Fruit fly (Drosophila melanogaster): ENCODE results near the gene Cyfip.

The Cyfip gene

dm6 chr3R:15332994-15333393, at the start of gene Cyfip, which contains the start of gene Fkbp39:
Cyfip (plus strand) TSS chr3R:15333266.
Fkbp39 (minus strand) TSS chr3R:15333133.
- no peak for TF ChIP-seq noc (tag; optimal IDR thresholded peaks at IDR 0.05)

dm6 chr3R:15286024-15286692, 46.9 kb upstream of the Cyfip start:
- no peak for TF ChIP-seq noc (tag; optimal IDR thresholded peaks at IDR 0.05)

dm6 chr3R:15286693-15287041, 46.4 kb upstream of the Cyfip start:
- TF ChIP-seq noc (tag; optimal IDR thresholded peaks at IDR 0.05) = peak; percentile 23

- TF ChIP-seq noc (tag; optimal IDR thresholded peaks at IDR 0.05) = no peak
Measured at dm6 chr3R:15287763-15288162, 45.3 kb upstream of the Cyfip start.

dm6 chr3R:15288802-15289201, 44.3 kb upstream of the Cyfip start:
- TF ChIP-seq noc (tag; optimal IDR thresholded peaks at IDR 0.05) = no peak

DNA sequence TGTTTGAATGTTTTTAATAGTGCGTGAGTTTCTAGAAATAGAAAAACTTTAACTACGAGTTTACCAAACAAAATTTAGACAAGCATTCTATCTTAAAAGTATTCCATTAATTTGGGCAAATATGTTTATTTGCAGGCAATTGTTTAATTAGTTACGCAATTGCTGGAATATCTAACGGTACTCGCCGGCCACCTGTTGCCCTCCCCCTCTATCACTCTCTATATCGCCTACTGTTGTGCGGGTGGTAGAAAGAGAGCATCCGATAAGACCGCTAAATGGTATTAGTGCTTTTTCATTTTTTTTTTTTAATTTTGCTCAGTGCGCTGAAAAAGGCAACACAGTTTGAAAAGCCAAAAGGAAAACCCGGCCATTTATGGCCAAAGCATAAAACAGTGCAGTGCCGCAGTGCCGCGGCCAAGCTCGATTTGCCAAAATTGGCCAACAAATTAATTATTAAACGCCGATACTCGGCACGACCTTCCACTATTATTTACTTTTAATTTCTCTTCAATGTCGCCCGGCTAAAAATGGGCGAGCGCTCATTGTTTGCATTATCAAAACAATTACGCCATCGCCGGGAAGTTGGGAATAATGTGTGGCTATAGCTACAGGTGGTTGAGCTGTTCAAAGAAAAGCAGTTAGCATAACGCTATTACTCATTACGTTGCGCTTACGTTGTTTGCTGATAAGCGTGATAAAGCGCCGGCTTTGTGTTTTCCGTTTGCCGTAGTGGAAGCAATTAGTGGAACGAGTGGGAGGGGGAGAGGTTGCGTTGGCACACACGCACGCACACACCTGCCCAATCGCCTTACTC, 43.0 kb upstream of the Cyfip start:
- TF ChIP-seq noc (tag; optimal IDR thresholded peaks at IDR 0.05) = no peak

dm6 chr3R:15290642-15291118, 42.4 kb upstream of the Cyfip start, which contains the start of gene CG45218:
CG45218 (minus strand) TSS chr3R:15290799.
- TF ChIP-seq noc (tag; optimal IDR thresholded peaks at IDR 0.05) = peak; percentile 51

dm6 chr3R:15291551-15292223, 41.4 kb upstream of the Cyfip start:
- peak; percentile 23 for TF ChIP-seq noc (tag; optimal IDR thresholded peaks at IDR 0.05)

DNA sequence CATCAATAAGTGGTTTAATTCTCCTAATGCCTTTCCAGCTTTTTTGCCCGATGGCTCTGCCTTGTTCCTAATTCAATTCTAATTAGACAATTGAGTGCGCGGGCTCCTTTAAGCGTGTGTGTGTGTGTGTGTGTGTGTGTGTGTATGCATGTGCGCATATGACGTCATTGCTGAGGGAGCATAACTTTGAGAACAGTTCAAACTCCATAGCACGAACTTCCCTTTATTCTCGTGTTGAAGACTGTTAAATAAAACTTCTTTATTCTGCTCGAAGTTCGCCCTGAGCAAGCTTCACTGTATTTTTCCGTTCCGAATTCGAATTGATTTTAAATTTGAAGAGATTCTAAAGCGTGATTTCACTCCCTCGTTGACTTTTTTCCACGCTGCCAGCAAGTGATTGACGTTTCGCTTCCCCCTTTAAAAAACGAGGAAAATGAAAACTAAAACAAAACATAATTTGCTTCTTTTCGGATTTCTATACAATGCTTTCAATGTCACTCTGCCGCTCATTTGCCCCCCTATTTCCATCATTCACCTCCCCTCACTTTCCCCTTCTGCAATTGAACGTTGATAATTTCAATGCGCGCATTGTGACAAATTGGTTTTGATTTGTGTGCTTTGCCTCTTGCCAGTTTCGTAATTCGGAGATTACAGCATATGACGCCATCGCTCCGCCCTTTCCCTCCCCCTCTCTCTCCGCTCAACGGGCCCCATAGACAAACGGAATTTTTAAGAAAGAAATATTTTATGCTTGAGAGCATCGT, 40.6 kb upstream of the Cyfip start:
- no peak for TF ChIP-seq noc (tag; optimal IDR thresholded peaks at IDR 0.05)

dm6 chr3R:15293005-15293877, 39.8 kb upstream of the Cyfip start:
- TF ChIP-seq noc (tag; optimal IDR thresholded peaks at IDR 0.05) = peak; percentile 59

DNA sequence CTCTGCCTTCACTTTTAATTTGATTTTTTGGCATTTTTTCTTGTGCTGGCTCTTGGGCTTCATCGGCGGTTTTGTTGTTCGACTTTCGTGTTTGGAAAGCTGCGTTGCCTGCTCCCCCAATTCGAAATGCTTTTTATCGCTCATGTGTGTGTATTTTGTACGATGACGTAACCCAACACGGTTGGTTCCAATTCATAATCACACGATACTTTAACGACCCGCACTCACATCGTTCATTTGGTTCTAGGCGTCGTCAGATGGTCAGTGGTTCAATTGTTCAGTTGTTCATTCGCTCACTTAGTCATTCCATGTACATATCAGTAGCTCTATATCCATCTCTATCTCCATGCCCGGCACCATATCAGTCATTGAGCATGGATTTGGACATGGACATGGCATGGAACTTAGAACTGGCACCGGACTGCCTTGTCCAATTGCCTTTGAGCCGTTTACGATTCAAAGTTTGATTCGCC, 39.2 kb upstream of the Cyfip start:
- TF ChIP-seq noc (tag; optimal IDR thresholded peaks at IDR 0.05) = no peak

- TF ChIP-seq noc (tag; optimal IDR thresholded peaks at IDR 0.05) = peak; percentile 51
Measured at dm6 chr3R:15297904-15298303, 35.2 kb upstream of the Cyfip start.

dm6 chr3R:15305246-15305645, 27.8 kb upstream of the Cyfip start:
- TF ChIP-seq noc (tag; optimal IDR thresholded peaks at IDR 0.05) = no peak

DNA sequence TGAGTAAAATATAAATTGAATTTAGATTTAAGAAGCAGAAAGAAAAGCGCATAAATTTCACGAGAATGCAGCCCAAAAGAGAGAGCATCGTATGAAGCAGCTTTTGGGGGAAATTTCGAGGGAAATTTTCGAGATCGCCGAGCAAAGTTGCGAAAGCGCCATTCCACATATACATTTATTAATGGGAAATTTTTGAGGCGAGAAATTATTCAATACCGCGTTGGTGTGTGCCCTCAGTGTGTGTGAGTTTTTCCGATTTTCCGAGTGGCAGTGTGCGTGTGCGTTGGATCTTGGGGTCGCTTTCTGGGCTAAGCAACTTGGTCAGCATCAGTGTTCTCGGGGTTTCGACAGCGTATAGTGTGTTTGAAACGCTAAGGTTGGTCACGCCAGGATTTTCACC, 23.1 kb upstream of the Cyfip start, which contains the start of gene Tm2:
Tm2 (plus strand) TSS at position 270 of the 400 bp plus-strand sequence.
- no peak for TF ChIP-seq noc (tag; optimal IDR thresholded peaks at IDR 0.05)
